Fruit fly (Drosophila melanogaster): ENCODE measurements around the gene Zip89B.

DNA sequence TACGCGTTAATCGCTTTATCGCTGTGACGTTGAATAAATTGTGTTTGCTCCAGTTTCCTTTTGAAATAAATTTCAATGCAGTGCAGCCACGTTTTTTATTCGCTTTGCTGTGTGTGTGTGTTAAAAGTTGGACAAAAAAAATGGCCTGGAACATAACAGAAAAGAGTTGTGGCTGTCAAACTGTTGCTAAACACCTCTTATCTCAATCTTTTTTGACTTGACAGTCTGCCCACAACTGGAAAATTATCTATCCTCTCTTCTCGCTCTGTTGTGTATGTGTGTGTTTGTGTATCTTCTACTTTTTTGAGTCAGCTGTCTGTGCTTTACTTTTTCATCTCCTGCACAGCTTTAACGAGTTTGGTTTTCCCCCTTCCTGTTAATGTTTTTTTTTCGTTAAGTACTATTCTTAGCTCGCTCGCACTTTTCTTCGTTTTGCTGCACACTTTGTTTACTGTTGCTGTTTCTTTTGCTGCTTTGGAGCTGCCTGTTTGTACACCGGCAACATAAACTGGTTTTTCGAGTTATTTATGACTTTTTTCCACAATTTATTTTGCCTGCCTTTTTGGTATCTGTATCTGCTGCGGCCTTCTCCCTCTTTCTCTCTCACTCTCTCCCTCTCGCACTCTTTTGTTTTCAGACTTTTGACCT, 24.4 kb upstream of the Zip89B start:
- TF ChIP-seq kay (GFP tag; ENCODE audit: borderline replicate concordance) (no peak), cic (GFP tag; optimal IDR thresholded peaks at IDR 0.05) (no peak), CG14711 (tag; optimal IDR thresholded peaks at IDR 0.05) (no peak), Hr96 (GFP tag; optimal IDR thresholded peaks at IDR 0.05) (no peak), CG12768 (GFP tag; optimal IDR thresholded peaks at IDR 0.05) (no peak), CG7045 (GFP tag; optimal IDR thresholded peaks at IDR 0.05) (no peak), Mnt (GFP tag; optimal IDR thresholded peaks at IDR 0.05) (no peak), CG1620 (GFP tag; optimal IDR thresholded peaks at IDR 0.05) (no peak), CG5204 (GFP tag; optimal IDR thresholded peaks at IDR 0.05) (no peak)
